Worm (Caenorhabditis elegans): ENCODE results near the gene ZC412.10.

Gene ZC412.10

ce11 chrV:14832789-14833187 lies 43.8 kb downstream of the ZC412.10 start:
- TF ChIP-seq hmg-11 (tag; optimal IDR thresholded peaks at IDR 0.05) (no peak), pha-4 (tag; optimal IDR thresholded peaks at IDR 0.05) (no peak), skn-1 (tag; optimal IDR thresholded peaks at IDR 0.05) (no peak), lsy-12 (tag; optimal IDR thresholded peaks at IDR 0.05) (no peak), pqm-1 (tag; optimal IDR thresholded peaks at IDR 0.05) (no peak), mdl-1 (tag; optimal IDR thresholded peaks at IDR 0.05) (no peak), lin-39 (tag; optimal IDR thresholded peaks at IDR 0.05) (no peak), eor-1 (tag; optimal IDR thresholded peaks at IDR 0.05) (no peak), aly-2 (tag; optimal IDR thresholded peaks at IDR 0.05) (no peak), snpc-4 (tag; optimal IDR thresholded peaks at IDR 0.05) (no peak), elt-2 (tag; optimal IDR thresholded peaks at IDR 0.05) (no peak), sea-2 (GFP tag; optimal IDR thresholded peaks at IDR 0.05) (no peak), nfya-1 (tag; optimal IDR thresholded peaks at IDR 0.05; ENCODE audit: insufficient read depth) (no peak), fkh-2 (tag; optimal IDR thresholded peaks at IDR 0.05) (no peak), daf-12 (tag; optimal IDR thresholded peaks at IDR 0.05) (no peak), nhr-25 (tag; optimal IDR thresholded peaks at IDR 0.05) (no peak)

DNA sequence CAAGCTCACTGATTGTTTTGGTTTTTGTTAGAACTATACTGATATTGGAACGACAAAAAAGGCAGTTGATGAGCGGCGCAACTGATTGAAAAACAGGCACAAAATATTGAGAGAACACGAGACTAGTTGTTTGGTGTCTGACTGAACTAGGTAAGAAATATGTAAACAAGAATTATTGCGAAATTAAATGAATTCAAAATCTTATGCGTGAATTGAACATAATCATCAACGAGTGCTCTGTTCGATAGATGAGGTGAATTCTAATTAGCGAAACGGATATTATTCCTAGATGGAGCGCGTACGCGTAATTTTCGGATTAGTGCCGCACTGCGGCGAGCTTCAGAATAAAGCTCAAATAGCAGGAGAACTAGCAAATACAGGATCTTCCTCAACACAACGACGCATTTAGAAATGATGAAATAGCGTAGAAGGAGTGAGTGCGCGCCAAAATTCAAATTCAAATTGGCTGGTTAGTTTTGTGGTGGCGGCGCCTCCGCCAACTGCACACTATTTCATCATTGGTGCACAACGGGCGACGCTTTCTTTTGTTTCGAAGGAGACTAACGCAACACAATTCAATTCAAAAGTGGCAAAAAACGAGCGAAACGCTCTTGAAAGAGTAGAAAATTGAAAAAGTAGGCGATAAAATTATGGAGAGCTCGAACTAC lies 44.4 kb downstream of the ZC412.10 start:
- TF ChIP-seq pha-4 (tag; optimal IDR thresholded peaks at IDR 0.05) (peak; percentile 58), sea-2 (GFP tag; optimal IDR thresholded peaks at IDR 0.05) (no peak)

ce11 chrV:14831460-14832120 lies 45.0 kb downstream of the ZC412.10 start:
- peak; percentile 41 for TF ChIP-seq lin-39 (tag; optimal IDR thresholded peaks at IDR 0.05)
- TF ChIP-seq unc-62 (GFP tag; optimal IDR thresholded peaks at IDR 0.05) = peak; percentile 31
- peak; percentile 70 for TF ChIP-seq elt-1 (tag; optimal IDR thresholded peaks at IDR 0.05)
- TF ChIP-seq skn-1 (tag; optimal IDR thresholded peaks at IDR 0.05) = no peak
- TF ChIP-seq nhr-25 (tag; optimal IDR thresholded peaks at IDR 0.05) = peak; percentile 8

ce11 chrV:14830267-14831175 lies 46.1 kb downstream of the ZC412.10 start:
- no peak for TF ChIP-seq nhr-67 (tag; optimal IDR thresholded peaks at IDR 0.05)
- no peak for TF ChIP-seq nhr-76 (tag; optimal IDR thresholded peaks at IDR 0.05)
- no peak for TF ChIP-seq elt-3 (tag; optimal IDR thresholded peaks at IDR 0.05)
- TF ChIP-seq snpc-4 (tag; optimal IDR thresholded peaks at IDR 0.05) = peak; percentile 24
- TF ChIP-seq jun-1 (tag; optimal IDR thresholded peaks at IDR 0.05) = peak; percentile 8
- TF ChIP-seq ztf-4 (tag; optimal IDR thresholded peaks at IDR 0.05) = no peak
- TF ChIP-seq pqm-1 (tag; optimal IDR thresholded peaks at IDR 0.05) = peak; percentile 92
- TF ChIP-seq nhr-23 (tag; optimal IDR thresholded peaks at IDR 0.05) = peak; percentile 39
- TF ChIP-seq egl-5 (tag; optimal IDR thresholded peaks at IDR 0.05) = no peak
- TF ChIP-seq elt-2 (tag; optimal IDR thresholded peaks at IDR 0.05) = peak; percentile 96
- TF ChIP-seq nhr-43 (tag; optimal IDR thresholded peaks at IDR 0.05; ENCODE audit: poor library complexity, severe bottlenecking) = peak; percentile 5
- TF ChIP-seq nhr-25 (tag; optimal IDR thresholded peaks at IDR 0.05) = peak; percentile 48
- TF ChIP-seq lin-39 (tag; optimal IDR thresholded peaks at IDR 0.05) = peak; percentile 17
- TF ChIP-seq pha-4 (tag; optimal IDR thresholded peaks at IDR 0.05) = peak; percentile 44
- TF ChIP-seq ceh-82 (tag; optimal IDR thresholded peaks at IDR 0.05) = no peak
- no peak for TF ChIP-seq ceh-9 (tag; optimal IDR thresholded peaks at IDR 0.05)

- TF ChIP-seq lsy-12 (tag; optimal IDR thresholded peaks at IDR 0.05) = peak; percentile 14
- TF ChIP-seq tbx-2 (tag; optimal IDR thresholded peaks at IDR 0.05) = no peak
These were observed 48.2 kb downstream of the ZC412.10 start for ce11 chrV:14828407-14828806.
